Worm (Caenorhabditis elegans) whole organism, early embryonic: ENCODE data around the gene skr-7.

Experiments used
- aly-1 ChIP-seq: sonication (generic microtip); optimal IDR thresholded peaks from 2 replicates; lab custom pipeline; 2016; ENCODE audit warnings: missing genetic modification characterization, missing compliant biosample characterization
- ama-1 ChIP-seq: fragments of 150-350 bp; optimal IDR thresholded peaks from 2 replicates; lab custom pipeline; 2014
- ceh-13 ChIP-seq: fragments of 200-800 bp; sonication (Bioruptor generic); optimal IDR thresholded peaks from 2 replicates; lab custom pipeline; 2018; ENCODE audit warnings: mild to moderate bottlenecking, missing genetic modification characterization, missing compliant biosample characterization
- ceh-36 ChIP-seq: sonication (generic microtip); optimal IDR thresholded peaks from 2 replicates; lab custom pipeline; 2016; ENCODE audit warnings: missing genetic modification characterization, inconsistent platforms, missing compliant biosample characterization
- flt-1 ChIP-seq: fragments of 200-800 bp; sonication (Bioruptor generic); IDR thresholded peaks from 2 replicates; pipeline ENCODE4 v1.3.6; 2022; ENCODE audit warnings: missing genetic modification characterization, missing compliant biosample characterization
- hnd-1 ChIP-seq: sonication (generic microtip); optimal IDR thresholded peaks from 2 replicates; lab custom pipeline; 2016; ENCODE audit warnings: missing genetic modification characterization, missing compliant biosample characterization
- pes-1 ChIP-seq: fragments of 200-800 bp; sonication (Bioruptor generic); IDR thresholded peaks from 2 replicates; pipeline ENCODE4 v1.3.6; 2022; ENCODE audit warnings: missing genetic modification reagents, missing genetic modification characterization, missing compliant biosample characterization
- tbx-11 ChIP-seq: fragments of 200-800 bp; sonication (Bioruptor generic); IDR thresholded peaks from 2 replicates; pipeline ENCODE4 v1.3.6; 2022; ENCODE audit warnings: missing genetic modification characterization, missing compliant biosample characterization
- tra-4 ChIP-seq: sonication (generic microtip); optimal IDR thresholded peaks from 2 replicates; lab custom pipeline; 2017; ENCODE audit warnings: missing genetic modification characterization, missing compliant biosample characterization

DNA sequence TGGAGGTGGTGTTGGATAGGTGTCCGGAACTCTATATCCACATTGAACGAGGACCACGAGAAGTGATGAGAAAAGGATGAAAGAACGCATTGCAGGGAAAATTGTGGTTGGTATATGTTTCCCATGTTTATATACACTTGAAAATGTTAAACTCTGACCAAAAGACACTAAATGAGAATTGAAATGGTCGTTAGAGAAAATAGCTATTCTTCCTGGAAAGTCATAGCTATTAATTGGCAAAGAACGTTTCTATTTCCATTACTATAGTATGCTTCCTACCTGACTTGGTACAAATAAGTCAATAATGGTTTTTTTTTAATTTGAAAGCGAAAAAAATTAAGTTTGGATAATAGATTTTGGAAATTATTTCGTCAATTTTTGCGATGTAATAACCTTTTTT lies 5.5 kb upstream of the skr-7 start, which contains the start of gene Y47D7A.18:
- TF ChIP-seq ama-1 (lab: Kevin White, UChicago): no peak
- TF ChIP-seq tra-4 (tag; lab: Kevin White, UChicago): no peak
- no peak for TF ChIP-seq hnd-1
- TF ChIP-seq flt-1: no peak
- TF ChIP-seq aly-1 (tag; lab: Kevin White, UChicago): no peak
- TF ChIP-seq ceh-13 (GFP tag; lab: Kevin White, UChicago): no peak
- no peak for TF ChIP-seq tbx-11 (GFP tag; lab: Robert Waterston, UW)
- TF ChIP-seq ceh-36 (tag; lab: Kevin White, UChicago): no peak
- no peak for TF ChIP-seq pes-1 (GFP tag; lab: Robert Waterston, UW)
